Fruit fly (Drosophila melanogaster): ENCODE results near the gene CG9921.

The CG9921 gene

dm6 chrX:16292646-16293045 lies 40.8 kb downstream of the CG9921 start:
- TF ChIP-seq noc (tag; optimal IDR thresholded peaks at IDR 0.05), result no peak

DNA sequence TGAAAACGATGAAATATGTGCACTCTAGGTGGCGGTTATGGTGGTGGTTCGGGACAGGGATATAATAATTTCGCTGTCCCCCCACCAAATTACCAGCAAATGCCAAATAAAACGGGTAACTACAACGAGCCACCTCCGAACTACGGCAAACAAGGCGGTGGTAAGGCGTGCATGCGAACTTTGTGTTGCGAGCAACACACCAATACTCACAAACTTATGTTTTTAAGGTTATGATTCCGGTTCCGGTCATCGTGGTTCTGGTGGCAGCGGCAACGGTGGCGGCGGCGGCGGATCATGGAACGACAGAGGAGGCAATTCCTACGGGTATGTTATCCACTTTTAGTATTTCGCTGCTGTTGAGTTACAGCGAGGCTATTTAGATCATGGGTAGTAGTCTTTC lies 44.4 kb downstream of the CG9921 start:
- no peak for TF ChIP-seq noc (tag; optimal IDR thresholded peaks at IDR 0.05)

DNA sequence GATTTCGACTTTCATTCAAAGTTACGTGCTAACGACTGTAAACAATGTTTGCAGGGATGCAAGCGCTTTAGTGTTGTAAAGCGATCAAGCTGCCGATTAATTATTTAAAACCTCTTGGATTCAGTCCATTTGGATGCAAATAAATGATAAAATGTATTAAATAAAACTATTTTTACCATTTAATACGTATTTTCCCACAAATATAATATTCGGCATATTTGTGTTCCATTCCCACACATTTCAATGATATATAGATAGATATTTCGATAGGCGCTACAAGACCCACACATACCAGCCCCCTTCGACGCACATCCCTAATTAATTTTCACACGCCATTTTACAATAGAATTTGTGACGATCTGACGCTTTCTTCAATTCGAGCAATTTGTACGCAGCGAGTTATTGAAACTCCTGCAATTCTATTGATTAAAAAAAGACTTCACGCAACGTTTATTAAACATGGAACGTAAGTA lies 44.9 kb downstream of the CG9921 start, which contains the start of the genes CG32576 and caz:
Gene CG32576 (minus strand): TSS at position 42 of the 473 bp plus-strand sequence.
Gene caz (plus strand): TSS at position 319 of the 473 bp plus-strand sequence.
- TF ChIP-seq noc (tag; optimal IDR thresholded peaks at IDR 0.05), result peak; percentile 28

- TF ChIP-seq noc (tag; optimal IDR thresholded peaks at IDR 0.05), result peak; percentile 19
These were observed 47.2 kb downstream of the CG9921 start, which contains the start of gene UQCR-14 for dm6 chrX:16286083-16286666. Gene UQCR-14, plus strand, starts transcription at chrX:16286288.

dm6 chrX:16285186-16285585 lies 48.2 kb downstream of the CG9921 start:
- TF ChIP-seq noc (tag; optimal IDR thresholded peaks at IDR 0.05), result peak; percentile 51

DNA sequence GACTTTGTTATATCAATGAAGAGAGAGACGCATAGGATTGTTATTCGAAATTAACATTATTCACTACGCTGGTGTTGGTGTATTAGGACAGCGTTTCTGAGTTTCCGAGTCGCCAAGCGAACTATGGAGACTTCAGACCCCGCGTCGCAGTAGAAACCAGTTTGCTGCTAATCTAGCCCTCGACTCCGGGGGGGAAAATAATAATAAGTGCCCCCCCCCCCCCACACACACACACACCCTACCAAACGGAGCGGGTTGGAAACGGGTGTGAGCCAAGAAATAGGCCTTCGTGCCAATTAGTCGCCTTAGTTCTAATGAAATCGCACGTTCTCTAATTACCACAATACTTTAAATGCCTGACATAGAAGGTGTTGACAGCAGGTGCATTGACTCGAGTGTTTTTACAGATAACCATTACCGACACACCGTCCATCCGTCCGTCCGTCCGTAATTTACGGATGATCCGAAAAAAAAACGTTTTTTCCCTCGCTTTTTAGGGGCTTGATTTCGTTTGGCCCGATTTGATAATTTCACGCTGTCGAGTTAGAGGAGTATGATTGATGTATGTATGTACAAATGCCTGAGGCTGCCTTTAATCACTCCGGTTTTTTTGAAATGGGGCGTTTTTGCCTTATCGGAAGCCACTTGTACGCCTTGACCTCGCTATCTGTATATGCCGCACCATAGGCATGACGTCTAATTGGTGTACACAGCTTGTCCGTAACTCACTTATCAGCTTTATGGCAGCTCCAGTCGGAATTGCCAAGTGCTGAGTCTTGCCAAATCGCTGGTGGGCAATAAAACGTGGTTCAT lies 51.5 kb downstream of the CG9921 start:
- TF ChIP-seq noc (tag; optimal IDR thresholded peaks at IDR 0.05), result peak; percentile 54

DNA sequence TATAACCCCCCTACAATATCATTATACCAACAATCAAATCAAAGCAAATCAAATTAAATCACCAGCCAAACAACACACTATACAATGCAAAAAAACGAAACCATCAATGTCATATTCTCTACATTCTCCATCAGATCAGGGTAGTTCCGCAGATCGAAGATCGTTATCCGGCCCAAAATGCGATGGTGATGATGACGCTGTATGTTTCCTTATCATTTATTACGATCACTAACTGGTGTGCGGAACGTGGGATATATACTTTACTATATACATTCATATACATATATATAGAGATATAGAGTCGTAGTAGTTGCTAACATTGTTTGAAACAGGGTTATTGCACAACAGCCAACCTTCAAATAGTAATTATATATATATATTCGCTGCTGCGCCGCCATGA lies 52.1 kb downstream of the CG9921 start:
- no peak for TF ChIP-seq noc (tag; optimal IDR thresholded peaks at IDR 0.05)
